Fruit fly (Drosophila melanogaster) S2 (cell line): Measurements from ENCODE around the gene Vajk2.

Experiments used
- CG8478 ChIP-seq: fragments of >200 bp; optimal IDR thresholded peaks from 2 replicates; lab custom pipeline; 2018
- CTCF ChIP-seq, 2 experiments: fragments of >200 bp; optimal IDR thresholded peaks; 2 replicates each; lab custom pipeline; 2018

The Vajk2 gene

DNA sequence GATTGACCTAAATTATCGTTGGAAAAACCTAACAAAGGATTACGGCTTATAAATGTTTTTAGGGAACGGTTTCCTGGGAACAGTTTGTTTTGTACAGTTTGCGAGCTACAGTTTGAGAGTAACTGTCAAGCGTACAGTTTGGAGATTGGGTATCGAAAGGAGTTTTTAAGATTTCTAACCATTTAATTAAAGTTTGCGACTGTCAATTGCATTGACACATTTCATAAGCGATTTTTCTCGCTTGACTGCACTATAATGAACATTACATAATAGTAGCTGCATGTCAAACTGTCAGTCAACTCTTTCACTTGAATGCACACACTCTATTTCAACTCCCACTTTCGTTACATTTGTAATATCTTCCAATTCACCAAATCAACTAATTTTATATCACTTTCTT is 41.7 kb downstream of the Vajk2 start:
- TF ChIP-seq CTCF (optimal IDR thresholded peaks at IDR 0.05; lab: Kevin White, UChicago) (peak; percentile 11 to 28), CG8478 (lab: Kevin White, UChicago) (no peak)

- TF ChIP-seq CG8478 (lab: Kevin White, UChicago) (no peak), CTCF (optimal IDR thresholded peaks at IDR 0.05; lab: Kevin White, UChicago) (no peak)
Observed at dm6 chr2L:13889934-13890333, 44.6 kb downstream of the Vajk2 start.

dm6 chr2L:13886326-13887073 is 48.0 kb downstream of the Vajk2 start:
- no peak for TF ChIP-seq CTCF (optimal IDR thresholded peaks at IDR 0.05; lab: Kevin White, UChicago)
- TF ChIP-seq CG8478 (lab: Kevin White, UChicago): no peak

DNA sequence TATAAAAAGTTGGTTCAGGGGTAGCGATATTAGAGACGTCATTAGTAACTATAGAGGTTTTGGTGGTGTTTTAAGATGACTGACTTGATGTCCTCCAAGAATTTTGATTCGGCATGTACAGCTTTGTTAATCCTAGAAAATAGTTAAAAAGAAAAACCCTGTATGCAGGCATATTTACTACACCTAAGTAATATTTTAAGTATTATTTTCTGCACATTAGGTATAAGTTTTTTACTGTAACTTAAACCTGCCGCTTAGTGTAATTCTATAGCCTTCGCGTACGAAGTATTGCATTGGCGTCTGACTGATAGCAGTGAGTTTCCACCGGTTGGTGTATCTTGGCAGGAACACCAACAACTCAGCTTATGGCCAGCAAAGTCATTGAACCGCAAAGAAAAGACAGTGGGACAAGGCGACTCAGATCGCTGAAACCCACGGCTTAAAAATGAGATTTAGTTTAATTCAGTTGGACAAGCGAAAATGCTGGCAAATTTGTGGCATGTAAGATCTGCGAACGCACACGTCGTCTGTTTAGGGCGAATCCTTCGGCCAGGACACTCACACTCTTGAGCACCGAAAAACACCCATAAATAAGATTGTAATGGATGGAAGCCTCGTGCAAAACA is 49.7 kb downstream of the Vajk2 start:
- TF ChIP-seq CTCF (optimal IDR thresholded peaks at IDR 0.05; lab: Kevin White, UChicago) (no peak), CG8478 (lab: Kevin White, UChicago) (no peak)

- TF ChIP-seq CTCF (optimal IDR thresholded peaks at IDR 0.05; lab: Kevin White, UChicago): no peak
- no peak for TF ChIP-seq CG8478 (lab: Kevin White, UChicago)
Observed at dm6 chr2L:13884063-13884656, 50.3 kb downstream of the Vajk2 start.
